Worm (Caenorhabditis elegans): ENCODE data around the gene T02D1.4.

T02D1.4 gene

ce11 chrIV:17442503-17442902 is 42.9 kb downstream of the T02D1.4 start, which contains the start of gene F11E6.11 (continued):
- TF ChIP-seq madf-9 (GFP tag; conservative IDR thresholded peaks at IDR 0.05) (no peak), hif-1 (tag; optimal IDR thresholded peaks at IDR 0.05) (no peak), ZK337.2 (GFP tag; IDR thresholded peaks at IDR 0.05) (no peak), attf-4 (tag; optimal IDR thresholded peaks at IDR 0.05) (no peak), lsy-2 (tag; optimal IDR thresholded peaks at IDR 0.05) (no peak), dve-1 (tag; optimal IDR thresholded peaks at IDR 0.05; ENCODE audit: insufficient read depth) (peak; percentile 40)

ce11 chrIV:17448319-17448718 is 48.8 kb downstream of the T02D1.4 start:
- TF ChIP-seq lsy-2 (tag; optimal IDR thresholded peaks at IDR 0.05) (no peak), dve-1 (tag; optimal IDR thresholded peaks at IDR 0.05; ENCODE audit: insufficient read depth) (peak; percentile 64)

- no peak for TF ChIP-seq fos-1 (tag; optimal IDR thresholded peaks at IDR 0.05)
- no peak for TF ChIP-seq tag-97 (GFP tag; IDR thresholded peaks at IDR 0.05)
- no peak for TF ChIP-seq zip-11 (GFP tag; IDR thresholded peaks at IDR 0.05)
- no peak for TF ChIP-seq snpc-1.2 (GFP tag; IDR thresholded peaks at IDR 0.05)
- no peak for TF ChIP-seq tra-1 (GFP tag; IDR thresholded peaks at IDR 0.05)
- TF ChIP-seq nhr-10 (tag; optimal IDR thresholded peaks at IDR 0.05), result no peak
- no peak for TF ChIP-seq zfp-3 (GFP tag; conservative IDR thresholded peaks at IDR 0.05)
- no peak for TF ChIP-seq arid-1 (GFP tag; conservative IDR thresholded peaks at IDR 0.05)
- TF ChIP-seq php-3 (GFP tag; IDR thresholded peaks at IDR 0.05), result no peak
- no peak for TF ChIP-seq ZK546.5 (tag; optimal IDR thresholded peaks at IDR 0.05)
- no peak for TF ChIP-seq daf-12 (tag; optimal IDR thresholded peaks at IDR 0.05)
- no peak for TF ChIP-seq set-16 (GFP tag; IDR thresholded peaks at IDR 0.05)
Measured at ce11 chrIV:17450443-17450842, 50.9 kb downstream of the T02D1.4 start, which contains the start of gene F11E6.8. Gene F11E6.8, minus strand, starts transcription at chrIV:17450543.
